Worm (Caenorhabditis elegans) whole organism, mixed stage, embryonic: ENCODE measurements around the gene mam-6.

Experiments used
- ces-1 ChIP-seq: fragments of 150-350 bp; optimal IDR thresholded peaks from 2 replicates; lab custom pipeline; 2014; ENCODE audit warnings: missing biosample characterization, missing genetic modification reagents, missing genetic modification characterization
- elt-1 ChIP-seq: sonication (generic microtip); optimal IDR thresholded peaks from 2 replicates; lab custom pipeline; 2017; ENCODE audit warnings: missing genetic modification characterization, mild to moderate bottlenecking, missing compliant biosample characterization, antibody characterized with exemption, moderate library complexity, borderline replicate concordance; ENCODE audit not compliant: insufficient read depth
- elt-3 ChIP-seq: fragments of 150-350 bp; optimal IDR thresholded peaks from 2 replicates; lab custom pipeline; 2014; ENCODE audit warnings: missing biosample characterization, missing genetic modification characterization
- mep-1 ChIP-seq: fragments of 150-350 bp; optimal IDR thresholded peaks from 2 replicates; lab custom pipeline; 2017; ENCODE audit warnings: missing biosample characterization, missing genetic modification reagents, missing genetic modification characterization, inconsistent platforms
- mls-2 ChIP-seq: sonication (generic microtip); optimal IDR thresholded peaks from 2 replicates; lab custom pipeline; 2016; ENCODE audit warnings: mild to moderate bottlenecking, missing genetic modification characterization, moderate library complexity, missing compliant biosample characterization
- nhr-12 ChIP-seq: fragments of 150-350 bp; optimal IDR thresholded peaks from 2 replicates; lab custom pipeline; 2014; ENCODE audit warnings: missing biosample characterization, missing genetic modification characterization
- nhr-237 ChIP-seq: fragments of 150-350 bp; optimal IDR thresholded peaks from 2 replicates; lab custom pipeline; 2014; ENCODE audit warnings: missing biosample characterization, missing genetic modification characterization
- nhr-28 ChIP-seq: fragments of 150-350 bp; optimal IDR thresholded peaks from 2 replicates; lab custom pipeline; 2014; ENCODE audit warnings: missing biosample characterization, missing genetic modification characterization
- nhr-76 ChIP-seq: sonication (generic microtip); optimal IDR thresholded peaks from 2 replicates; lab custom pipeline; 2017; ENCODE audit warnings: missing biosample characterization, missing genetic modification characterization
- pha-4 ChIP-seq: fragments of 150-350 bp; optimal IDR thresholded peaks from 2 replicates; lab custom pipeline; 2018; ENCODE audit warnings: missing biosample characterization, missing genetic modification reagents, missing genetic modification characterization
- snpc-4 ChIP-seq: fragments of 150-350 bp; optimal IDR thresholded peaks from 2 replicates; lab custom pipeline; 2014; ENCODE audit warnings: missing biosample characterization, missing genetic modification characterization
- sptf-1 ChIP-seq: sonication (generic microtip); optimal IDR thresholded peaks from 2 replicates; lab custom pipeline; 2017; ENCODE audit warnings: mild to moderate bottlenecking, missing genetic modification characterization, moderate library complexity, missing compliant biosample characterization

DNA sequence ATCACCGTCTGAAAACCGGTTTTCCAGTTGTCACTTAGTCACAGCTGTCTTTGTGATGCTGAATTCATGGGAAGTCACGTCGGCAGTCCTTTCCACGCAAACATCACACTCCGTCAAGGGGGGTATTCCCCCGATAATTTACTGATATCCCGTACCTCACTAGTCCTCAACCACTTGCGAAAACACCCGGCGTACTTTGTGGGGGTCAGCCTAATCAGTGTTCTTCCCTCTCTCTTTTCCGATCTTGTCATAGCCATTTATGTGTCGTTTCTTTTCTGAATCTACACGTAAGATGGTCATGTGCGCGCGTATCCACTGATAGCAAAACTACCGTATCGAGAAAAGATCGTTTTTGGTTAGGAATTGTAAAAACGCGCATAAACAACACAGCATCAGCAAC is 10.3 kb upstream of the mam-6 start:
- TF ChIP-seq elt-3 (tag; lab: Kevin White, UChicago) (no peak), snpc-4 (tag; lab: Kevin White, UChicago) (no peak), mls-2 (tag; lab: Kevin White, UChicago) (no peak), elt-1 (tag; lab: Kevin White, UChicago) (no peak), pha-4 (tag; lab: Kevin White, UChicago) (no peak), nhr-76 (tag; lab: Kevin White, UChicago) (no peak), nhr-237 (tag; lab: Kevin White, UChicago) (no peak), nhr-12 (tag; lab: Kevin White, UChicago) (no peak), ces-1 (GFP tag; lab: Kevin White, UChicago) (no peak), sptf-1 (no peak), nhr-28 (no peak), mep-1 (no peak)
